Worm (Caenorhabditis elegans) whole organism, L4 larva: ENCODE results near the gene lis-1.

ENCODE experiments used
- F37D6.2 ChIP-seq: sonication (generic microtip); optimal IDR thresholded peaks from 2 replicates; lab custom pipeline; 2016; ENCODE audit warnings: mild to moderate bottlenecking, missing genetic modification characterization, missing compliant biosample characterization
- F49E8.2 ChIP-seq: sonication (generic microtip); optimal IDR thresholded peaks from 2 replicates; lab custom pipeline; 2016; ENCODE audit warnings: missing compliant biosample characterization, mild to moderate bottlenecking, missing genetic modification characterization, borderline replicate concordance
- Y105C5A.15 ChIP-seq: fragments of 200-800 bp; sonication (Bioruptor generic); IDR thresholded peaks from 2 replicates; pipeline ENCODE4 v1.3.6; 2022; ENCODE audit warnings: missing genetic modification characterization, missing compliant biosample characterization
- Y48G9A.11 ChIP-seq: fragments of 200-800 bp; sonication (Bioruptor generic); IDR thresholded peaks from 2 replicates; pipeline ENCODE4 v1.3.6; 2022; ENCODE audit warnings: missing genetic modification reagents, missing genetic modification characterization, missing compliant biosample characterization
- ZK337.2 ChIP-seq: fragments of 200-800 bp; sonication (Bioruptor generic); IDR thresholded peaks from 2 replicates; pipeline ENCODE4 v1.3.6; 2022; ENCODE audit warnings: missing genetic modification reagents, missing genetic modification characterization, missing compliant biosample characterization
- ZK546.5 ChIP-seq, 2 experiments: sonication (generic microtip); optimal IDR thresholded peaks; 2 replicates each; lab custom pipeline; 2017; ENCODE audit warnings: missing biosample characterization in 2 of 2, missing genetic modification characterization in 2 of 2
- aly-2 ChIP-seq: sonication (generic microtip); optimal IDR thresholded peaks from 2 replicates; lab custom pipeline; 2018; ENCODE audit warnings: missing biosample characterization, missing genetic modification characterization
- ama-1 ChIP-seq: fragments of 150-350 bp; optimal IDR thresholded peaks from 2 replicates; lab custom pipeline; 2014; ENCODE audit warnings: inconsistent platforms, mixed read lengths
- ceh-20 ChIP-seq: fragments of 200-800 bp; sonication (Bioruptor generic); IDR thresholded peaks from 2 replicates; pipeline ENCODE4 v1.3.6; 2022; ENCODE audit warnings: missing genetic modification reagents, missing genetic modification characterization, missing compliant biosample characterization
- ceh-44 ChIP-seq: fragments of 200-800 bp; sonication (Bioruptor generic); IDR thresholded peaks from 2 replicates; pipeline ENCODE4 v1.3.6; 2022; ENCODE audit warnings: missing genetic modification reagents, missing genetic modification characterization, missing compliant biosample characterization
- ceh-82 ChIP-seq: sonication (generic microtip); optimal IDR thresholded peaks from 2 replicates; lab custom pipeline; 2017; ENCODE audit warnings: missing biosample characterization, missing genetic modification characterization
- cey-2 ChIP-seq: sonication (generic microtip); optimal IDR thresholded peaks from 3 replicates; lab custom pipeline; 2017; ENCODE audit warnings: missing genetic modification characterization, mild to moderate bottlenecking, missing compliant biosample characterization, antibody characterized with exemption, borderline replicate concordance; ENCODE audit not compliant: insufficient read depth
- daf-8 ChIP-seq: fragments of 200-800 bp; sonication (Bioruptor generic); IDR thresholded peaks from 2 replicates; pipeline ENCODE4 v1.3.6; 2022; ENCODE audit warnings: missing genetic modification characterization, missing compliant biosample characterization
- dmd-6 ChIP-seq: fragments of 200-800 bp; sonication (Bioruptor generic); IDR thresholded peaks from 2 replicates; pipeline ENCODE4 v1.3.6; 2022; ENCODE audit warnings: missing genetic modification reagents, missing genetic modification characterization, missing compliant biosample characterization
- dpl-1 ChIP-seq: fragments of 150-350 bp; optimal IDR thresholded peaks from 2 replicates; lab custom pipeline; 2014; ENCODE audit warnings: missing biosample characterization, missing genetic modification reagents, missing genetic modification characterization
- egl-43 ChIP-seq: fragments of 200-800 bp; sonication (Bioruptor generic); IDR thresholded peaks from 2 replicates; pipeline ENCODE4 v1.3.6; 2022; ENCODE audit warnings: missing genetic modification reagents, missing genetic modification characterization, missing compliant biosample characterization
- fkh-10 ChIP-seq: fragments of 150-350 bp; optimal IDR thresholded peaks from 2 replicates; lab custom pipeline; 2014; ENCODE audit warnings: missing biosample characterization, missing genetic modification reagents, missing genetic modification characterization
- hlh-11 ChIP-seq: fragments of 200-800 bp; sonication (Bioruptor generic); optimal IDR thresholded peaks from 2 replicates; lab custom pipeline; 2018; ENCODE audit warnings: mild to moderate bottlenecking, missing genetic modification characterization, missing compliant biosample characterization
- hmg-1.1 ChIP-seq: fragments of 200-800 bp; sonication (Bioruptor generic); IDR thresholded peaks from 2 replicates; pipeline ENCODE4 v1.3.6; 2022; ENCODE audit warnings: missing genetic modification reagents, missing genetic modification characterization, missing compliant biosample characterization
- lim-7 ChIP-seq: fragments of 200-800 bp; sonication (Bioruptor generic); IDR thresholded peaks from 2 replicates; pipeline ENCODE4 v1.3.6; 2022; ENCODE audit warnings: missing genetic modification characterization, missing compliant biosample characterization
- lin-13 ChIP-seq: fragments of 150-350 bp; optimal IDR thresholded peaks from 2 replicates; lab custom pipeline; 2014; ENCODE audit warnings: missing biosample characterization, missing genetic modification reagents, missing genetic modification characterization
- lir-3 ChIP-seq: sonication (generic microtip); optimal IDR thresholded peaks from 2 replicates; lab custom pipeline; 2016; ENCODE audit warnings: mild to moderate bottlenecking, missing genetic modification characterization, missing compliant biosample characterization
- mdl-1 ChIP-seq, 2 experiments: fragments of 150-350 bp in 1 of 2; sonication (generic microtip) in 1 of 2; optimal IDR thresholded peaks; 2 replicates each; lab custom pipeline; 2014 to 2017; ENCODE audit warnings: missing biosample characterization in 2 of 2, missing genetic modification characterization in 2 of 2
- mdt-29 ChIP-seq: fragments of 200-800 bp; sonication (Bioruptor generic); IDR thresholded peaks from 2 replicates; pipeline ENCODE4 v1.3.6; 2022; ENCODE audit warnings: missing genetic modification reagents, missing genetic modification characterization, missing compliant biosample characterization
- mes-2 ChIP-seq: sonication (generic microtip); optimal IDR thresholded peaks from 2 replicates; lab custom pipeline; 2016; ENCODE audit warnings: missing genotype, mild to moderate bottlenecking, missing genetic modification characterization, missing compliant biosample characterization; ENCODE audit not compliant: poor library complexity, severe bottlenecking
- nhr-28 ChIP-seq: fragments of 150-350 bp; optimal IDR thresholded peaks from 2 replicates; lab custom pipeline; 2014; ENCODE audit warnings: missing biosample characterization, missing genetic modification characterization
- nhr-48 ChIP-seq: sonication (generic microtip); optimal IDR thresholded peaks from 2 replicates; lab custom pipeline; 2016; ENCODE audit warnings: mild to moderate bottlenecking, missing genetic modification characterization, missing compliant biosample characterization
- nhr-6 ChIP-seq: fragments of 150-350 bp; optimal IDR thresholded peaks from 2 replicates; lab custom pipeline; 2014; ENCODE audit warnings: missing biosample characterization, missing genetic modification characterization
- nhr-77 ChIP-seq: fragments of 150-350 bp; optimal IDR thresholded peaks from 2 replicates; lab custom pipeline; 2014; ENCODE audit warnings: missing biosample characterization, missing genetic modification characterization
- pha-4 ChIP-seq, 2 experiments: fragments of 150-350 bp in 1 of 2; fragments of 200-800 bp in 1 of 2; sonication (Bioruptor generic) in 1 of 2; IDR thresholded peaks in 1 of 2; optimal IDR thresholded peaks in 1 of 2; 2 replicates each; pipeline versions ENCODE4 v1.3.6 to Lab custom; 2014 to 2022; ENCODE audit warnings: missing genetic modification characterization in 2 of 2, missing genetic modification reagents in 2 of 2, missing biosample characterization in 1 of 2, missing compliant biosample characterization in 1 of 2
- set-16 ChIP-seq: fragments of 200-800 bp; sonication (Bioruptor generic); IDR thresholded peaks from 2 replicates; pipeline ENCODE4 v1.3.6; 2022; ENCODE audit warnings: missing genetic modification reagents, missing genetic modification characterization, missing compliant biosample characterization
- snpc-1.2 ChIP-seq: fragments of 200-800 bp; sonication (Bioruptor generic); IDR thresholded peaks from 2 replicates; pipeline ENCODE4 v1.3.6; 2022; ENCODE audit warnings: missing genetic modification reagents, missing genetic modification characterization, missing compliant biosample characterization
- snpc-4 ChIP-seq: fragments of 150-350 bp; optimal IDR thresholded peaks from 2 replicates; lab custom pipeline; 2014; ENCODE audit warnings: missing biosample characterization, missing genetic modification characterization
- spr-1 ChIP-seq: sonication (generic microtip); optimal IDR thresholded peaks from 2 replicates; lab custom pipeline; 2016; ENCODE audit warnings: mild to moderate bottlenecking, missing genetic modification characterization, missing compliant biosample characterization
- spr-3 ChIP-seq: fragments of 200-800 bp; sonication (Bioruptor generic); optimal IDR thresholded peaks from 2 replicates; lab custom pipeline; 2018; ENCODE audit warnings: mild to moderate bottlenecking, missing genetic modification characterization, missing compliant biosample characterization
- tag-97 ChIP-seq: fragments of 200-800 bp; sonication (Bioruptor generic); IDR thresholded peaks from 2 replicates; pipeline ENCODE4 v1.3.6; 2022; ENCODE audit warnings: missing genetic modification characterization, missing compliant biosample characterization
- tra-1 ChIP-seq: fragments of 200-800 bp; sonication (Bioruptor generic); IDR thresholded peaks from 2 replicates; pipeline ENCODE4 v1.3.6; 2022; ENCODE audit warnings: missing genetic modification reagents, missing genetic modification characterization, missing compliant biosample characterization
- unc-39 ChIP-seq: sonication (generic microtip); optimal IDR thresholded peaks from 2 replicates; lab custom pipeline; 2017; ENCODE audit warnings: missing biosample characterization, missing genetic modification characterization
- vab-7 ChIP-seq: fragments of 200-800 bp; sonication (Bioruptor generic); IDR thresholded peaks from 2 replicates; pipeline ENCODE4 v1.3.6; 2022; ENCODE audit warnings: missing genetic modification reagents, missing genetic modification characterization, missing compliant biosample characterization

The lis-1 gene

DNA sequence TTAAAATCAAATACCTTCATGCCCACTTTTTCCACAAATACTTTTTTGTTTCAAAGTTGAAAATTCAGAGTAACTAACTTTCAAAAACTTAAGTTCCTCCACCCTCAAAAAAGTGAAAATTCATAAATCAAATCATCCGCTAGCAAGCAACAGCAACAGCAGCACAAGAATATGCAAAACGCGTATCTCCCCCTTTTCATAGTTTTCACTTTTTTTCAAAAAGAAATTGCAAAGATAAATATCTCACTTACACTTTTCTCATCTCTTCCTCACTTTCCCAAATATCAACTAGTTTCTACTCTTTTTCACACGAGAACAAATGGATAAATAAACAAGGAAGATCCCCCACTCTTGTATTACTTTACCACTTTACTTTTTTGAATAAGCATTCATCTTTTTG lies 5.2 kb upstream of the lis-1 start:
- TF ChIP-seq mdt-29 (GFP tag; lab: Robert Waterston, UW): no peak
- no peak for TF ChIP-seq daf-8 (GFP tag; lab: Robert Waterston, UW)
- TF ChIP-seq vab-7 (GFP tag; lab: Robert Waterston, UW): no peak
- TF ChIP-seq spr-3 (GFP tag; lab: Kevin White, UChicago): no peak
- no peak for TF ChIP-seq set-16 (GFP tag; lab: Robert Waterston, UW)
- TF ChIP-seq hmg-1.1 (GFP tag; lab: Robert Waterston, UW): no peak
- TF ChIP-seq ZK546.5 (tag; optimal IDR thresholded peaks at IDR 0.05; lab: Kevin White, UChicago): no peak
- TF ChIP-seq tra-1 (GFP tag; lab: Robert Waterston, UW): no peak

DNA sequence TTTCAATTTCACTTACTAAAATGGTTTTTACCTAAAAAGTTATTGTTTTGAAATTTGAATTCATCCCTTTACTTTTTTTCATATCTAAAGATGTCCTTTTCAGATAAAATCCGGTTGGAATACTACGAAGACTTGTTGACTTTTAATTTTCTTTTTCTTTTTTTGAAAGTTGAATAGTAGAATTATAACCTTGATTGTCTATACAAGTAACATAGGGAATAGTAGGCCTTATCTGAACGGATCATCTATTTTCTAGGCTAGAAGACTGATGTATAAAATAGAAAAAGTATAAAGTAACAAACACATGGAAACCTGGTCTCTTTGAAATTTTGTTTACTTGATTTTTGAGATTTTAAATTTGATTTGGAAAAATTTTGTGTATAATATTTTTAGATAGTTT lies 4.4 kb upstream of the lis-1 start:
- TF ChIP-seq snpc-4: no peak
- TF ChIP-seq F37D6.2 (tag; lab: Kevin White, UChicago): no peak
- no peak for TF ChIP-seq ama-1 (lab: Kevin White, UChicago)
- TF ChIP-seq spr-1 (tag; lab: Kevin White, UChicago): no peak
- TF ChIP-seq lin-13 (GFP tag; lab: Kevin White, UChicago): no peak
- TF ChIP-seq nhr-6: no peak
- TF ChIP-seq snpc-1.2 (GFP tag; lab: Robert Waterston, UW): no peak
- no peak for TF ChIP-seq F49E8.2 (tag; lab: Kevin White, UChicago)
- TF ChIP-seq ceh-82: no peak
- no peak for TF ChIP-seq aly-2
- no peak for TF ChIP-seq lim-7 (GFP tag; lab: Robert Waterston, UW)
- no peak for TF ChIP-seq ceh-20 (GFP tag; lab: Robert Waterston, UW)
- no peak for TF ChIP-seq ZK337.2 (GFP tag; lab: Robert Waterston, UW)
- TF ChIP-seq Y48G9A.11 (GFP tag; lab: Robert Waterston, UW): no peak
- no peak for TF ChIP-seq mes-2
- no peak for TF ChIP-seq Y105C5A.15 (GFP tag; lab: Robert Waterston, UW)
- TF ChIP-seq cey-2 (tag; lab: Kevin White, UChicago): no peak
- no peak for TF ChIP-seq unc-39
- TF ChIP-seq fkh-10 (GFP tag; lab: Kevin White, UChicago): no peak
- TF ChIP-seq, all 104 proteins: peak for 0

DNA sequence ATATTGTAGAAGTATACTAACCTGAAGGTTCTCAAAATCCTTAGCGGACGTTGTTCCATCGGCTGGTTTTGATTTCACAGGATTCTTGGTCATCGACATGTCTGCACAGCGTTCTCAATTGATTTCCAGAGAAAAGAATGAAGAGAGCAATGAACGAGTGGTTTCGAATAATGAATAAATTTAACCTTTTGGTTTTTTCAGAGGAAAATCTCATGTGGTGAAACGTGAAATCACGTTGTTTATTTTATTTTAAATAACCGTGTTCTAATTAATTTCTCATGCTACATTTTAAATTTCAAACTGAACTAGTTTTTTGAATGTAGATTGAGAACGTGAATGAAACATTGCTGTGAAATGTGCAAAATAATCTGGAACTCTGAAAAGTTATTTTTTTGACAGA lies 3.7 kb upstream of the lis-1 start, which contains the start of gene T03F6.6:
TSS of gene T03F6.6 (minus strand) at position 101 of the 400 bp plus-strand sequence.
- TF ChIP-seq nhr-77 (no peak), mdl-1 (tag; optimal IDR thresholded peaks at IDR 0.05; lab: Kevin White, UChicago) (no peak), snpc-4 (no peak), dmd-6 (GFP tag; lab: Robert Waterston, UW) (no peak), spr-1 (tag; lab: Kevin White, UChicago) (no peak), hlh-11 (no peak), lir-3 (tag; lab: Kevin White, UChicago) (no peak), nhr-28 (tag; lab: Kevin White, UChicago) (no peak), nhr-48 (tag; lab: Kevin White, UChicago) (no peak), ceh-20 (GFP tag; lab: Robert Waterston, UW) (no peak), dpl-1 (GFP tag; lab: Kevin White, UChicago) (no peak), Y105C5A.15 (GFP tag; lab: Robert Waterston, UW) (no peak), tag-97 (GFP tag; lab: Robert Waterston, UW) (no peak), ceh-44 (no peak), ceh-82 (no peak), pha-4 (GFP tag; IDR thresholded peaks at IDR 0.05; lab: Robert Waterston, UW) (no peak), pha-4 (tag; optimal IDR thresholded peaks at IDR 0.05; lab: Kevin White, UChicago) (no peak), egl-43 (no peak), fkh-10 (GFP tag; lab: Kevin White, UChicago) (no peak)
